Worm (Caenorhabditis elegans): ENCODE measurements around the gene pud-1.2.
"Not testable (repeated sequence)": the region's sequence is repeated elsewhere in the genome, so short reads cannot be mapped to it uniquely, and the experiment has no call there.

DNA sequence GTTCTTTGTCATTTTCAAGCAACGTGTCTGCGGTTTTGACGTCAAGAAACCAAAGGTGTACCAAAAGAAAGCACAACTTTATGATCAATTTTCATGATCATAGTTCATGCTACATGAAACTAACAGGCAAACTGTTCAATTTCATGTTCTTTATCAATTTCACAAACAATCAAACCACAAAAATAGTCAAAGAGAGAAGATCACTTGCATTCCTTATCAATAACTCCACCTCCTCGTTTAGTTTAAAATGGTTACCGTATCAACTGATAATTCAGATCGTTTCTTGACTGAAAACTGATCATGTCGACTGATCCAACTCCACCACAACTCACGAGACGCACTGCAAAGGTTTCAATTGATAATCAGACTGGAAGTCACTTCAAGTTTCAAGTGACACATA is 7.8 kb upstream of the pud-1.2 start, which contains the start of gene pud-1.1:
- not testable (repeated sequence) for TF ChIP-seq elt-3, fos-1, egl-27 (tag; optimal IDR thresholded peaks at IDR 0.05)
